Worm (Caenorhabditis elegans): ENCODE measurements around the gene act-4.
A peak's percentile ranks its signal among the peaks of the same experiment; 100 is the strongest.

The act-4 gene

DNA sequence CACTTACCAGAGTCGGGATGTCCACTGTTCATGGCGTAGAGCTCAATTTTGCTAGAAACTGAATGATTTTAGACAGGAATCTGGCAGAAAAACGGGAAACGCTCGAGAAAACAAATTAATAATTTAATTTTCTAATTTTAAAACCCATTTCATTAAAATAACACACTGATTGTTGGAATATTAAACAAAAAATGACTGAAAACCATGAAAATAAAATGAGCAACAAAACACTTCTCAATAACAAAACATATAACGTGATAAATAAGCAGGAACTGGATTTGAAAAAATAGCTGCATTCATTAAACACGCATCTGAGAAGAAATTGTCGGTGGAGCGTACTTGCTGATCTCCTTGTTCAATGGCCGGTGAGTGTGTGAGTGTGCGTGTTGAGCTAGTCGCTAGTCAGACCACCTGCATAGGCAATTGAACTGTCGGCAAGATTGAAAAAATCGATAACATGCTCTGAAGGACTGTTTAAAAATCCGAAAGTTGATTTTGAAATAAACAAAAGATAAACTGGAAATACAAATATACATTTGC, 37.2 kb downstream of the act-4 start, which contains the start of gene ZC8.6:
Gene ZC8.6 (minus strand): TSS at position 51 of the 540 bp plus-strand sequence.
- TF ChIP-seq hmg-4 (GFP tag; optimal IDR thresholded peaks at IDR 0.05) (peak; percentile 1), pes-1 (GFP tag; IDR thresholded peaks at IDR 0.05) (no peak), tbx-11 (GFP tag; IDR thresholded peaks at IDR 0.05) (no peak), tra-4 (tag; optimal IDR thresholded peaks at IDR 0.05) (no peak)

DNA sequence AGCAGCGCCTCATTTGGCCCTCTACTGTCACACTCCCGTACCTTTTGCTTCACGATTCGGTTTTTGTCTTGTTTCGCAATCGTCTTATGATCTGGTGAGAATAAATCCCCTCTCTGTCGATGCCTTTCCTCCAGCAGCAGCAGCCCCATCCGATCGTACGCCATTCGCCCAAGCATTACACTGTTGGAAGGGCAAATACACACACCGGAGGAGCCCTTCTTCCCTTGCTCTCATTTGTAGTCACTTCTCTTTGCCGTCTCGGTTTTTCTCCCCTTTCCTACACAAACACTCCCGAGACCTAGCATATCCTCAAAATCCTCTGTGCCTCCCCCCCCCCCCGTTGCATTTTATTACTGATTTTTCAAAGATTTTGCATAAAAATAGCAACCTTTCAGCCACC, 38.5 kb downstream of the act-4 start, which contains the start of gene set-30:
Gene set-30 (plus strand): TSS at position 396 of the 400 bp plus-strand sequence.
- no peak for TF ChIP-seq pes-1 (GFP tag; IDR thresholded peaks at IDR 0.05)
- peak; percentile 52 for TF ChIP-seq hmg-4 (GFP tag; optimal IDR thresholded peaks at IDR 0.05)
- no peak for TF ChIP-seq tra-4 (tag; optimal IDR thresholded peaks at IDR 0.05)
- TF ChIP-seq hmbx-1 (tag; optimal IDR thresholded peaks at IDR 0.05) = no peak

DNA sequence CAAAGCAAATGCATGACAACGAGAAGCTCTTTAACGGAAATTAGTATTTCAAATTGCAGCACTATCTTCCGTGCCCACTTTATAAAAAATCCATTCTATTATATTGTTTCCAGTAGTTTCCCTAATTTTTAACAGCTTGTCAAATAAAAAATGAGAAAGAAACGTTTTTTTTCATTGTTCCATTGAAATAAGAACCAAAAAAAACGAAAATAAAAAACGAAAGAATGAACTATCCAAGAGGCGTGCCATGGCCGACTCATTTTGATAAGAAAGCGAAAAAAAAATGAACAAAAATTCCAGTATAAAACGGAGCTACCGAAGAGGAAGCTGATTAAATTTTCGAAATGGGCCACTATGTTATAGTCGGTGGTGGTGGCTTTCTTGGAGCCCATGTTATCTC, 44.5 kb downstream of the act-4 start, which contains the start of gene hsd-2:
Gene hsd-2 (plus strand): TSS at position 301 of the 400 bp plus-strand sequence.
- no peak for TF ChIP-seq tra-4 (tag; optimal IDR thresholded peaks at IDR 0.05)
- no peak for TF ChIP-seq sea-1 (GFP tag; conservative IDR thresholded peaks at IDR 0.05)
- no peak for TF ChIP-seq flt-1 (GFP tag; IDR thresholded peaks at IDR 0.05)

- TF ChIP-seq ceh-36 (tag; optimal IDR thresholded peaks at IDR 0.05) (no peak), hnd-1 (tag; optimal IDR thresholded peaks at IDR 0.05) (no peak), flt-1 (GFP tag; IDR thresholded peaks at IDR 0.05) (no peak), aly-1 (tag; optimal IDR thresholded peaks at IDR 0.05) (no peak), tbx-37 (GFP tag; conservative IDR thresholded peaks at IDR 0.05) (no peak), tbx-11 (GFP tag; IDR thresholded peaks at IDR 0.05) (no peak), hmg-4 (GFP tag; optimal IDR thresholded peaks at IDR 0.05) (no peak), F13C5.2 (tag; optimal IDR thresholded peaks at IDR 0.05) (no peak), hmbx-1 (tag; optimal IDR thresholded peaks at IDR 0.05) (no peak), B0310.2 (tag; optimal IDR thresholded peaks at IDR 0.05) (no peak), pes-1 (GFP tag; IDR thresholded peaks at IDR 0.05) (no peak), scrt-1 (GFP tag; IDR thresholded peaks at IDR 0.05) (no peak), ceh-13 (GFP tag; optimal IDR thresholded peaks at IDR 0.05) (no peak), ama-1 (optimal IDR thresholded peaks at IDR 0.05) (no peak), tra-4 (tag; optimal IDR thresholded peaks at IDR 0.05) (no peak)
Measured at ce11 chrX:5006972-5007371, 46.6 kb downstream of the act-4 start.

ce11 chrX:5009000-5009399, 48.6 kb downstream of the act-4 start, which contains the start of gene hsd-3:
Gene hsd-3, plus strand, starts transcription at chrX:5009300.
- no peak for TF ChIP-seq tbx-37 (GFP tag; conservative IDR thresholded peaks at IDR 0.05)
- TF ChIP-seq ets-7 (tag; optimal IDR thresholded peaks at IDR 0.05) = no peak
- no peak for TF ChIP-seq flt-1 (GFP tag; IDR thresholded peaks at IDR 0.05)
- TF ChIP-seq hmbx-1 (tag; optimal IDR thresholded peaks at IDR 0.05) = no peak
- TF ChIP-seq scrt-1 (GFP tag; IDR thresholded peaks at IDR 0.05) = no peak
- TF ChIP-seq ama-1 (optimal IDR thresholded peaks at IDR 0.05) = no peak
- TF ChIP-seq B0310.2 (tag; optimal IDR thresholded peaks at IDR 0.05) = no peak
- TF ChIP-seq ceh-36 (tag; optimal IDR thresholded peaks at IDR 0.05) = no peak

DNA sequence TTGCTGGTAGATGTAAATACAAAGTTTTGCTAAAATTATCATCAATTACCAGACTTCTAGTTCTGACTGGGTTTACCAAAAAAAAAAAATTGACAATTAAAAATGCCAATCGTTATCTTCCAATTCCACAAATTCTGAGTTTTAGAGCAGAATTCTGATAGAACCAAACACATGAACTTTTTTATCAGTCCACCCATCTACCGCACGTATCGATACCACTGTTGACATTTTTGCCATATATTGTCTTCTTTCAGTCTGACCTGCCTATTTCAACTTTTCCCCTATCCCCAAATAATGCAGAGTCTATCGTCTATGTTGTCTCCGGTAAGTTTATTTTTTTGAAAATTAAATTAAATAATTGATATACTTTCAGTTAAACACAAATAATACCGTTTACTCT, 53.4 kb downstream of the act-4 start, which contains the start of gene ZC449.7:
Gene ZC449.7 (plus strand): TSS at position 249 of the 400 bp plus-strand sequence.
- no peak for TF ChIP-seq ets-7 (tag; optimal IDR thresholded peaks at IDR 0.05)
- TF ChIP-seq hmbx-1 (tag; optimal IDR thresholded peaks at IDR 0.05) = no peak
- TF ChIP-seq hnd-1 (tag; optimal IDR thresholded peaks at IDR 0.05) = no peak
- no peak for TF ChIP-seq tbx-37 (GFP tag; conservative IDR thresholded peaks at IDR 0.05)
- TF ChIP-seq ama-1 (optimal IDR thresholded peaks at IDR 0.05) = no peak
- no peak for TF ChIP-seq ceh-13 (GFP tag; optimal IDR thresholded peaks at IDR 0.05)
- no peak for TF ChIP-seq pes-1 (GFP tag; IDR thresholded peaks at IDR 0.05)
- no peak for TF ChIP-seq B0310.2 (tag; optimal IDR thresholded peaks at IDR 0.05)
- TF ChIP-seq tra-4 (tag; optimal IDR thresholded peaks at IDR 0.05) = no peak
- no peak for TF ChIP-seq tbx-11 (GFP tag; IDR thresholded peaks at IDR 0.05)
- no peak for TF ChIP-seq aly-1 (tag; optimal IDR thresholded peaks at IDR 0.05)
- TF ChIP-seq flt-1 (GFP tag; IDR thresholded peaks at IDR 0.05) = no peak
- TF ChIP-seq F13C5.2 (tag; optimal IDR thresholded peaks at IDR 0.05) = no peak
